Worm (Caenorhabditis elegans) whole organism, L2 larva: ENCODE results near the gene dsl-5.

Experiments
- R02D3.7 ChIP-seq: fragments of 150-350 bp; optimal IDR thresholded peaks from 2 replicates; lab custom pipeline; 2014; ENCODE audit warnings: missing biosample characterization, missing genetic modification characterization
- ama-1 ChIP-seq: fragments of 150-350 bp; optimal IDR thresholded peaks from 2 replicates; lab custom pipeline; 2018; ENCODE audit warnings: inconsistent platforms
- dmd-4 ChIP-seq: sonication (generic microtip); optimal IDR thresholded peaks from 2 replicates; lab custom pipeline; 2017; ENCODE audit warnings: missing biosample characterization, missing genetic modification characterization
- egl-27 ChIP-seq: sonication (generic microtip); optimal IDR thresholded peaks from 3 replicates; lab custom pipeline; 2017; ENCODE audit warnings: missing biosample characterization, missing genetic modification reagents, missing genetic modification characterization
- fos-1 ChIP-seq: fragments of 150-350 bp; optimal IDR thresholded peaks from 2 replicates; lab custom pipeline; 2014; ENCODE audit warnings: missing biosample characterization, missing genetic modification characterization
- lsy-2 ChIP-seq, 2 experiments: fragments of 150-350 bp in 1 of 2; sonication (generic microtip) in 1 of 2; optimal IDR thresholded peaks; 2 replicates each; lab custom pipeline; 2014 to 2017; ENCODE audit warnings: missing biosample characterization in 2 of 2, missing genetic modification characterization in 2 of 2

DNA sequence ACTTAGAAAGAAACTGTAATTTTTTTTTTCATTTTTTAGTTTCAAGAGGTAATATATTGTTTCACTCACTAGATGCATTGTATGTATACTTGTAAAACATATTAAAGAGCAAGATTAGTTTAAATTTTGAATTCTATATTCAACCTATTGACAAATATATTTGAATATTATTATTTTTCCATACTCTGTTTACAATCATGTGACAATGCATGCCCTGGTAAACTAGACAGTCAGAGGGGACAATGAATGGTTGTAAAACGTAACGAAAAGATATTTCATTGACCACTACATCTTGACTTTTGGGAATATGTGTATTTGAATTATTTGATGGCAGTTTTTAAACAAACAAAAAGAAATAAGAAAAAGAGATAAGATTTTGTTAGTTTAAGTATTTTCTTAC lies 1.5 kb upstream of the dsl-5 start:
- no peak for TF ChIP-seq fos-1
- TF ChIP-seq ama-1, result no peak
- TF ChIP-seq lsy-2 (tag; optimal IDR thresholded peaks at IDR 0.05; lab: Kevin White, UChicago), result no peak
- no peak for TF ChIP-seq R02D3.7 (tag; lab: Kevin White, UChicago)
- TF ChIP-seq egl-27 (tag; lab: Kevin White, UChicago), result no peak
- TF ChIP-seq dmd-4 (tag; lab: Kevin White, UChicago), result no peak
